Fruit fly (Drosophila melanogaster) whole organism, prepupa: ENCODE results near the gene CG42514.

Experiments used
- CG10631 ChIP-seq: fragments of 200-800 bp; sonication (Bioruptor generic); optimal IDR thresholded peaks from 2 replicates; lab custom pipeline; 2016; ENCODE audit warnings: missing biosample characterization, missing genetic modification characterization
- CG10669 ChIP-seq: fragments of 200-800 bp; sonication (Bioruptor generic); optimal IDR thresholded peaks from 3 replicates; lab custom pipeline; 2018; ENCODE audit warnings: missing biosample characterization, mild to moderate bottlenecking, missing genetic modification characterization, moderate library complexity
- CG11294 ChIP-seq: fragments of 200-800 bp; sonication (Bioruptor generic); IDR thresholded peaks from 2 replicates; pipeline ENCODE4 v1.3.6; 2022; ENCODE audit warnings: missing biosample characterization, missing genetic modification characterization
- CG11762 ChIP-seq: fragments of 200-800 bp; sonication (Bioruptor generic); optimal IDR thresholded peaks from 3 replicates; lab custom pipeline; 2016; ENCODE audit warnings: missing biosample characterization, missing genetic modification characterization; ENCODE audit not compliant: insufficient read depth
- CG11902 ChIP-seq: fragments of 200-800 bp; sonication (Bioruptor generic); optimal IDR thresholded peaks from 3 replicates; lab custom pipeline; 2016; ENCODE audit warnings: missing biosample characterization, missing genetic modification characterization
- CG15336 ChIP-seq: fragments of 200-800 bp; sonication (Bioruptor generic); IDR thresholded peaks from 2 replicates; pipeline ENCODE4 v1.3.6; 2022; ENCODE audit warnings: missing biosample characterization, missing genetic modification characterization
- CG16779 ChIP-seq: fragments of 200-800 bp; sonication (Bioruptor generic); optimal IDR thresholded peaks from 3 replicates; lab custom pipeline; 2017; ENCODE audit warnings: missing biosample characterization, mild to moderate bottlenecking, missing genetic modification characterization
- CG3032 ChIP-seq: fragments of 200-800 bp; optimal IDR thresholded peaks from 2 replicates; lab custom pipeline; 2019; ENCODE audit warnings: missing biosample characterization, mild to moderate bottlenecking, missing genetic modification characterization, moderate library complexity
- CG31627 ChIP-seq: fragments of 200-800 bp; sonication (Bioruptor generic); optimal IDR thresholded peaks from 3 replicates; lab custom pipeline; 2016; ENCODE audit warnings: missing biosample characterization, missing genetic modification characterization
- CG32006 ChIP-seq: fragments of 200-800 bp; sonication (Bioruptor generic); optimal IDR thresholded peaks from 3 replicates; lab custom pipeline; 2017; ENCODE audit warnings: missing biosample characterization, mild to moderate bottlenecking, missing genetic modification characterization
- CG34406 ChIP-seq: fragments of 200-800 bp; sonication (Bioruptor generic); optimal IDR thresholded peaks from 3 replicates; lab custom pipeline; 2016; ENCODE audit warnings: missing biosample characterization, missing genetic modification characterization
- CG3919 ChIP-seq: fragments of 200-800 bp; sonication (Bioruptor generic); optimal IDR thresholded peaks from 3 replicates; lab custom pipeline; 2016; ENCODE audit warnings: missing biosample characterization, missing genetic modification characterization
- CG4318 ChIP-seq: fragments of 200-800 bp; sonication (Bioruptor generic); optimal IDR thresholded peaks from 3 replicates; lab custom pipeline; 2017; ENCODE audit warnings: missing biosample characterization, mild to moderate bottlenecking, missing genetic modification characterization
- CG6163 ChIP-seq: fragments of 200-800 bp; sonication (Bioruptor generic); IDR thresholded peaks from 3 replicates; pipeline ENCODE4 v1.3.6; 2022; ENCODE audit warnings: missing biosample characterization, missing genetic modification characterization
- CG6276 ChIP-seq: fragments of 200-800 bp; sonication (Bioruptor generic); optimal IDR thresholded peaks from 2 replicates; lab custom pipeline; 2017; ENCODE audit warnings: missing biosample characterization, mild to moderate bottlenecking, missing genetic modification characterization
- CG6792 ChIP-seq: fragments of 200-800 bp; sonication (Bioruptor generic); optimal IDR thresholded peaks from 3 replicates; lab custom pipeline; 2016; ENCODE audit warnings: missing biosample characterization, missing genetic modification characterization
- CG6808 ChIP-seq: fragments of 200-800 bp; sonication (Bioruptor generic); optimal IDR thresholded peaks from 3 replicates; lab custom pipeline; 2017; ENCODE audit warnings: missing biosample characterization, missing genetic modification characterization, mild to moderate bottlenecking, moderate library complexity, missing genetic modification reagents
- CG8119 ChIP-seq: fragments of 200-800 bp; sonication (Bioruptor generic); IDR thresholded peaks from 3 replicates; pipeline ENCODE4 v1.3.6; 2022; ENCODE audit warnings: missing biosample characterization, missing genetic modification characterization
- CG8319 ChIP-seq: fragments of 200-800 bp; sonication (Bioruptor generic); optimal IDR thresholded peaks from 3 replicates; lab custom pipeline; 2016; ENCODE audit warnings: missing biosample characterization, missing genetic modification characterization
- CG8632 ChIP-seq: fragments of 200-800 bp; sonication (Bioruptor generic); optimal IDR thresholded peaks from 3 replicates; lab custom pipeline; 2016; ENCODE audit warnings: missing biosample characterization, missing genetic modification characterization
- CG9139 ChIP-seq: fragments of 200-800 bp; sonication (Bioruptor generic); optimal IDR thresholded peaks from 3 replicates; lab custom pipeline; 2017; ENCODE audit warnings: missing biosample characterization, mild to moderate bottlenecking, missing genetic modification characterization
- Eip78C ChIP-seq: fragments of 200-800 bp; sonication (Bioruptor generic); peaks from one replicate; lab custom pipeline; 2016; ENCODE audit warnings: missing biosample characterization, missing genetic modification characterization
- Ets96B ChIP-seq: fragments of 200-800 bp; optimal IDR thresholded peaks from 2 replicates; lab custom pipeline; 2019; ENCODE audit warnings: missing biosample characterization, mild to moderate bottlenecking, missing genetic modification characterization, moderate library complexity
- Gug ChIP-seq: fragments of 200-800 bp; sonication (Bioruptor generic); IDR thresholded peaks from 2 replicates; pipeline ENCODE4 v1.3.6; 2022; ENCODE audit warnings: missing biosample characterization, missing genetic modification characterization
- Hr4 ChIP-seq: fragments of 200-800 bp; sonication (Bioruptor generic); optimal IDR thresholded peaks from 3 replicates; lab custom pipeline; 2016; ENCODE audit warnings: missing biosample characterization, missing genetic modification characterization
- Lpt ChIP-seq: fragments of 200-800 bp; sonication (Bioruptor generic); optimal IDR thresholded peaks from 3 replicates; lab custom pipeline; 2016; ENCODE audit warnings: missing biosample characterization, missing genetic modification characterization
- Met ChIP-seq: fragments of 200-800 bp; sonication (Bioruptor generic); optimal IDR thresholded peaks from 3 replicates; lab custom pipeline; 2016; ENCODE audit warnings: missing biosample characterization, missing genetic modification characterization
- OdsH ChIP-seq: fragments of 200-800 bp; sonication (Bioruptor generic); optimal IDR thresholded peaks from 3 replicates; lab custom pipeline; 2016; ENCODE audit warnings: missing biosample characterization, missing genetic modification characterization
- Sox14 ChIP-seq: fragments of 200-800 bp; sonication (Bioruptor generic); optimal IDR thresholded peaks from 3 replicates; lab custom pipeline; 2016; ENCODE audit warnings: missing biosample characterization, missing genetic modification characterization
- achi ChIP-seq: fragments of 200-800 bp; sonication (Bioruptor generic); optimal IDR thresholded peaks from 3 replicates; lab custom pipeline; 2016; ENCODE audit warnings: missing biosample characterization, missing genetic modification characterization
- acj6 ChIP-seq: fragments of 200-800 bp; sonication (Bioruptor generic); optimal IDR thresholded peaks from 3 replicates; lab custom pipeline; 2016; ENCODE audit warnings: missing biosample characterization, missing genetic modification characterization
- cyc ChIP-seq: fragments of 200-800 bp; sonication (Bioruptor generic); optimal IDR thresholded peaks from 3 replicates; lab custom pipeline; 2016; ENCODE audit warnings: missing biosample characterization, missing genetic modification characterization
- dsx ChIP-seq: fragments of 200-800 bp; optimal IDR thresholded peaks from 3 replicates; lab custom pipeline; 2019; ENCODE audit warnings: missing biosample characterization, mild to moderate bottlenecking, missing genetic modification characterization, moderate library complexity; ENCODE audit not compliant: poor library complexity, severe bottlenecking
- eg ChIP-seq: fragments of 200-800 bp; sonication (Bioruptor generic); IDR thresholded peaks from 3 replicates; pipeline ENCODE4 v1.3.6; 2022; ENCODE audit warnings: missing biosample characterization, missing genetic modification characterization
- esn ChIP-seq: fragments of 200-800 bp; sonication (Bioruptor generic); optimal IDR thresholded peaks from 2 replicates; lab custom pipeline; 2016; ENCODE audit warnings: missing biosample characterization, mild to moderate bottlenecking, missing genetic modification characterization, moderate library complexity
- fd85E ChIP-seq: fragments of 200-800 bp; sonication (Bioruptor generic); optimal IDR thresholded peaks from 3 replicates; lab custom pipeline; 2016; ENCODE audit warnings: missing biosample characterization, missing genetic modification characterization
- lz ChIP-seq: fragments of 200-800 bp; sonication (Bioruptor generic); optimal IDR thresholded peaks from 3 replicates; lab custom pipeline; 2016; ENCODE audit warnings: missing biosample characterization, missing genetic modification characterization
- net ChIP-seq: fragments of 200-800 bp; sonication (Bioruptor generic); optimal IDR thresholded peaks from 3 replicates; lab custom pipeline; 2016; ENCODE audit warnings: missing biosample characterization, missing genetic modification characterization
- pdm3 ChIP-seq: fragments of 200-800 bp; sonication (Bioruptor generic); optimal IDR thresholded peaks from 3 replicates; lab custom pipeline; 2016; ENCODE audit warnings: missing biosample characterization, missing genetic modification characterization
- salr ChIP-seq, 2 experiments: fragments of 200-800 bp; sonication (Bioruptor generic); optimal IDR thresholded peaks; 3 replicates each; lab custom pipeline; 2016 to 2018; ENCODE audit warnings: missing biosample characterization in 2 of 2, missing genetic modification characterization in 2 of 2, mild to moderate bottlenecking in 1 of 2
- spab ChIP-seq: fragments of 200-800 bp; sonication (Bioruptor generic); optimal IDR thresholded peaks from 2 replicates; lab custom pipeline; 2017; ENCODE audit warnings: missing biosample characterization, mild to moderate bottlenecking, missing genetic modification characterization, missing genetic modification reagents
- ss ChIP-seq, 2 experiments: fragments of 200-800 bp; sonication (Bioruptor generic); optimal IDR thresholded peaks; 2 replicates in 1 of 2; 3 replicates in 1 of 2; lab custom pipeline; 2017 to 2018; ENCODE audit warnings: mild to moderate bottlenecking in 2 of 2, missing biosample characterization in 2 of 2, missing genetic modification characterization in 2 of 2, moderate library complexity in 1 of 2
- svp ChIP-seq: fragments of 200-800 bp; sonication (Bioruptor generic); peaks from one replicate; lab custom pipeline; 2016; ENCODE audit warnings: missing biosample characterization, missing genetic modification characterization
- vri ChIP-seq: fragments of 200-800 bp; sonication (Bioruptor generic); optimal IDR thresholded peaks from 3 replicates; lab custom pipeline; 2016; ENCODE audit warnings: missing biosample characterization, mild to moderate bottlenecking, missing genetic modification characterization

The CG42514 gene

dm6 chr3L:16463846-16464245 lies 32.2 kb downstream of the CG42514 start:
- TF ChIP-seq Ets96B (peak; percentile 33), salr (GFP tag; optimal IDR thresholded peaks at IDR 0.05; lab: Kevin White, UChicago) (peak in 1 of 2 experiments; percentile 69), OdsH (peak; percentile 38), svp (GFP tag; lab: Kevin White, UChicago) (no peak), esn (no peak), dsx (peak; percentile 37), CG31627 (GFP tag; lab: Kevin White, UChicago) (no peak), vri (GFP tag; lab: Kevin White, UChicago) (no peak), CG6163 (GFP tag; lab: Robert Waterston, UW) (peak; percentile 42; the same call in 2 of the 3 replicates), CG32006 (peak; percentile 84), CG15336 (GFP tag; lab: Robert Waterston, UW) (peak; percentile 71), ss (GFP tag; optimal IDR thresholded peaks at IDR 0.05; lab: Kevin White, UChicago) (peak in 1 of 2 experiments; percentile 33), Sox14 (GFP tag; lab: Kevin White, UChicago) (no peak), CG4318 (GFP tag; lab: Kevin White, UChicago) (peak; percentile 72), spab (GFP tag; lab: Kevin White, UChicago) (peak; percentile 11), CG8319 (GFP tag; lab: Kevin White, UChicago) (peak; percentile 18), achi (GFP tag; lab: Kevin White, UChicago) (peak; percentile 67), CG3032 (tag; lab: Kevin White, UChicago) (peak; percentile 59), eg (GFP tag; lab: Robert Waterston, UW) (peak; percentile 34; the same call in 2 of the 3 replicates), CG11762 (no peak), pdm3 (GFP tag; lab: Kevin White, UChicago) (peak; percentile 14), CG11902 (GFP tag; lab: Kevin White, UChicago) (peak; percentile 25), Lpt (GFP tag; lab: Kevin White, UChicago) (peak; percentile 48), Eip78C (peak; percentile 80), CG9139 (GFP tag; lab: Kevin White, UChicago) (peak; percentile 35), Gug (GFP tag; lab: Robert Waterston, UW) (0 out of 2 replicates have a peak, but pooled peaks have one; percentile 18), CG6276 (GFP tag; lab: Kevin White, UChicago) (peak; percentile 64), cyc (GFP tag; lab: Kevin White, UChicago) (no peak), CG8632 (GFP tag; lab: Kevin White, UChicago) (peak; percentile 34), CG16779 (no peak), CG34406 (GFP tag; lab: Kevin White, UChicago) (peak; percentile 54), Hr4 (GFP tag; lab: Kevin White, UChicago) (peak; percentile 62), lz (GFP tag; lab: Kevin White, UChicago) (no peak), Met (no peak), CG10631 (peak; percentile 53), acj6 (GFP tag; lab: Kevin White, UChicago) (peak; percentile 42), net (GFP tag; lab: Kevin White, UChicago) (peak; percentile 52), CG6792 (GFP tag; lab: Kevin White, UChicago) (peak; percentile 2), fd85E (GFP tag; lab: Kevin White, UChicago) (no peak), CG8119 (peak; percentile 58), CG6808 (GFP tag; lab: Kevin White, UChicago) (peak; percentile 44), CG11294 (GFP tag; lab: Robert Waterston, UW) (no peak), CG10669 (GFP tag; lab: Kevin White, UChicago) (peak; percentile 38), CG3919 (GFP tag; lab: Kevin White, UChicago) (peak; percentile 63)
